Worm (Caenorhabditis elegans): ENCODE data around the gene C10E2.2.

- TF ChIP-seq unc-86 (tag; optimal IDR thresholded peaks at IDR 0.05) (no peak), ama-1 (optimal IDR thresholded peaks at IDR 0.05) (no peak)
These were observed 29.1 kb upstream of the C10E2.2 start for ce11 chrX:16715938-16716337.
